Worm (Caenorhabditis elegans): ENCODE results near the gene F02H6.7.

F02H6.7 gene

DNA sequence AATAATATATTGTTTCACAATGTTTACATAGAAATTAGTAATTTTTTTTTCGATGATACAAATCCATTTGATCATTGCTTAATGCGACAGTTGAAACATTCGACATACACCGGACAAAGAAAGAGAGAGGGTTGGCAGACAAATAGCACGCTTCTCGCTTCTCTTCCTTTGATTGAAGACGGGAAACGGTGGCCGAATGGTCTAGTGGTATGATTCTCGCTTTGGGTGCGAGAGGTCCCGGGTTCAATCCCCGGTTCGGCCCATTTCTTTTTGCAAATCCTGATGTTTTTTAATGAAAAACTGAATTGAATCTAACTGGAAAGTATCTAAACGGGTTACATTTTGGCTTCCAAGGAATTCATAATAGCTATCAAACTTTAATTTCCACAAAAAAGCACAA lies 3.1 kb downstream of the F02H6.7 start (continued):
- no peak for TF ChIP-seq jun-1 (tag; optimal IDR thresholded peaks at IDR 0.05)
- TF ChIP-seq isw-1 (GFP tag; IDR thresholded peaks at IDR 0.05), result no peak
- TF ChIP-seq nhr-90 (tag; optimal IDR thresholded peaks at IDR 0.05; ENCODE audit: poor library complexity), result peak; percentile 39
- TF ChIP-seq ces-1 (GFP tag; optimal IDR thresholded peaks at IDR 0.05), result no peak
- TF ChIP-seq skn-1 (tag; optimal IDR thresholded peaks at IDR 0.05), result peak; percentile 5
- no peak for TF ChIP-seq fkh-10 (GFP tag; optimal IDR thresholded peaks at IDR 0.05)
- peak in 1 of 2 experiments; percentile 36 for TF ChIP-seq mdl-1 (tag; optimal IDR thresholded peaks at IDR 0.05)
- peak; percentile 29 for TF ChIP-seq mep-1 (tag; optimal IDR thresholded peaks at IDR 0.05)
- no peak for TF ChIP-seq ceh-90 (tag; optimal IDR thresholded peaks at IDR 0.05)
- no peak for TF ChIP-seq aha-1 (tag; optimal IDR thresholded peaks at IDR 0.05)
- peak in 1 of 3 experiments; percentile 25 for TF ChIP-seq dpl-1 (GFP tag; optimal IDR thresholded peaks at IDR 0.05)
- TF ChIP-seq unc-98 (GFP tag; IDR thresholded peaks at IDR 0.05), result no peak

DNA sequence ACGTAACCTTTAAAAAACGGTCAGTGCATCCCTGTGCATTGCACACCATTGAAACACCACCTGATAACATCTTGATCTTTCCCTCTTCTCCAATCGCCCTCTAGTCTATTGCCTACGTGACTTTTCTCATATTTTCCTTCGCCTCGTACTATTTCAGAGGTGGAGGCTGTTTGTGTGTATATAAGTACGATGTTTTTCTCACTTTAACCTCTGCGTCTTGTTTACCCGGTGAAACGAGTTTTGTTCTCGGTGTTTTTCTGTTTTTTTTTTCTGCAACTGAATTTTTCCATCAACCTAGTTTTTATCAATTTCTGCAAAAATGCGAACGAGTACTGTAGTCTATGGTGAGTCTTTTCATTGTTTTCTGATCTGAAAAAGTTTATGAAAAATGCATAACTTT lies 8.3 kb downstream of the F02H6.7 start, which contains the start of gene sqrd-1:
TSS of gene sqrd-1 (plus strand) at position 158 of the 400 bp plus-strand sequence.
- TF ChIP-seq unc-62 (GFP tag; optimal IDR thresholded peaks at IDR 0.05) (no peak), C04F5.9 (tag; optimal IDR thresholded peaks at IDR 0.05) (no peak), nhr-20 (tag; optimal IDR thresholded peaks at IDR 0.05) (peak; percentile 53), lin-13 (GFP tag; optimal IDR thresholded peaks at IDR 0.05) (no peak), ceh-82 (tag; optimal IDR thresholded peaks at IDR 0.05) (no peak), ceh-88 (GFP tag; IDR thresholded peaks at IDR 0.05) (no peak), swsn-7 (tag; optimal IDR thresholded peaks at IDR 0.05) (no peak), C34B4.2 (tag; optimal IDR thresholded peaks at IDR 0.05) (no peak), sup-37 (GFP tag; optimal IDR thresholded peaks at IDR 0.05) (no peak), unc-98 (GFP tag; IDR thresholded peaks at IDR 0.05) (no peak), nhr-90 (tag; optimal IDR thresholded peaks at IDR 0.05; ENCODE audit: poor library complexity) (peak; percentile 9), skn-1 (tag; optimal IDR thresholded peaks at IDR 0.05) (no peak), tbx-2 (tag; optimal IDR thresholded peaks at IDR 0.05) (no peak), ets-5 (GFP tag; IDR thresholded peaks at IDR 0.05) (no peak), mab-9 (GFP tag; IDR thresholded peaks at IDR 0.05) (no peak), fkh-8 (tag; optimal IDR thresholded peaks at IDR 0.05) (no peak), pag-3 (tag; optimal IDR thresholded peaks at IDR 0.05; ENCODE audit: borderline replicate concordance, insufficient read depth) (no peak), mdl-1 (tag; optimal IDR thresholded peaks at IDR 0.05) (peak in 1 of 2 experiments; percentile 23), lin-35 (GFP tag; optimal IDR thresholded peaks at IDR 0.05) (no peak), dsc-1 (tag; optimal IDR thresholded peaks at IDR 0.05) (no peak), snpc-4 (tag; optimal IDR thresholded peaks at IDR 0.05) (no peak), fkh-10 (GFP tag; optimal IDR thresholded peaks at IDR 0.05) (no peak), elt-3 (tag; optimal IDR thresholded peaks at IDR 0.05) (no peak), hlh-17 (GFP tag; optimal IDR thresholded peaks at IDR 0.05; ENCODE audit: borderline replicate concordance) (no peak), Y116A8C.19 (tag; optimal IDR thresholded peaks at IDR 0.05; ENCODE audit: borderline replicate concordance) (no peak), nhr-11 (tag; optimal IDR thresholded peaks at IDR 0.05) (no peak), nhr-47 (tag; optimal IDR thresholded peaks at IDR 0.05) (no peak), aha-1 (tag; optimal IDR thresholded peaks at IDR 0.05) (peak; percentile 99), nhr-76 (tag; optimal IDR thresholded peaks at IDR 0.05) (no peak), fkh-4 (tag; optimal IDR thresholded peaks at IDR 0.05; ENCODE audit: borderline replicate concordance) (no peak), nhr-19 (GFP tag; conservative IDR thresholded peaks at IDR 0.05) (peak; percentile 42; the same call in 1 of the 2 replicates), zag-1 (tag; optimal IDR thresholded peaks at IDR 0.05) (no peak), hlh-4 (tag; optimal IDR thresholded peaks at IDR 0.05) (no peak), unc-86 (tag; optimal IDR thresholded peaks at IDR 0.05) (no peak), lsy-2 (tag; optimal IDR thresholded peaks at IDR 0.05) (peak in 1 of 2 experiments; percentile 26), efl-3 (GFP tag; optimal IDR thresholded peaks at IDR 0.05) (no peak), sox-4 (tag; optimal IDR thresholded peaks at IDR 0.05) (no peak), lir-3 (tag; optimal IDR thresholded peaks at IDR 0.05; ENCODE audit: poor library complexity) (no peak), grh-1 (GFP tag; IDR thresholded peaks at IDR 0.05) (peak; percentile 17; the same call in 1 of the 2 replicates), nhr-84 (tag; optimal IDR thresholded peaks at IDR 0.05) (no peak), nhr-237 (tag; optimal IDR thresholded peaks at IDR 0.05) (no peak), nhr-85 (tag) (peak; percentile 82), jun-1 (tag; optimal IDR thresholded peaks at IDR 0.05) (no peak), hpl-2 (GFP tag; optimal IDR thresholded peaks at IDR 0.05) (no peak), nhr-28 (tag; optimal IDR thresholded peaks at IDR 0.05) (no peak)
